Worm (Caenorhabditis elegans) whole organism, L4 larva: ENCODE results near the gene mcat-1.

ENCODE experiments used
- jun-1 ChIP-seq: fragments of 150-350 bp; optimal IDR thresholded peaks from 2 replicates; lab custom pipeline; 2014; ENCODE audit warnings: missing biosample characterization, missing genetic modification reagents, missing genetic modification characterization
- lin-13 ChIP-seq: fragments of 150-350 bp; optimal IDR thresholded peaks from 2 replicates; lab custom pipeline; 2014; ENCODE audit warnings: missing biosample characterization, missing genetic modification reagents, missing genetic modification characterization
- skn-1 ChIP-seq: fragments of 150-350 bp; optimal IDR thresholded peaks from 2 replicates; lab custom pipeline; 2014; ENCODE audit warnings: missing biosample characterization, missing genetic modification characterization
- unc-39 ChIP-seq: sonication (generic microtip); optimal IDR thresholded peaks from 2 replicates; lab custom pipeline; 2017; ENCODE audit warnings: missing biosample characterization, missing genetic modification characterization
- vab-7 ChIP-seq: fragments of 200-800 bp; sonication (Bioruptor generic); IDR thresholded peaks from 2 replicates; pipeline ENCODE4 v1.3.6; 2022; ENCODE audit warnings: missing genetic modification reagents, missing genetic modification characterization, missing compliant biosample characterization
- zip-11 ChIP-seq: fragments of 200-800 bp; sonication (Bioruptor generic); IDR thresholded peaks from 2 replicates; pipeline ENCODE4 v1.3.6; 2022; ENCODE audit warnings: missing genetic modification characterization, missing compliant biosample characterization

ce11 chrII:61013-61412 lies 30.3 kb downstream of the mcat-1 start, which contains the start of gene C23H3.2:
- TF ChIP-seq jun-1 (no peak), vab-7 (GFP tag; lab: Robert Waterston, UW) (no peak), zip-11 (GFP tag; lab: Robert Waterston, UW) (no peak), lin-13 (GFP tag; lab: Kevin White, UChicago) (no peak), unc-39 (no peak), skn-1 (no peak)
